Fruit fly (Drosophila melanogaster) whole organism, wandering third instar larva: ENCODE results near the gene CG31805.

Experiments
- Hr83 ChIP-seq: fragments of 200-300 bp; sonication (Bioruptor generic); optimal IDR thresholded peaks from 2 replicates; lab custom pipeline; 2016; ENCODE audit warnings: missing biosample characterization, mild to moderate bottlenecking, missing genetic modification characterization, moderate library complexity; ENCODE audit not compliant: poor library complexity, severe bottlenecking
- Myc ChIP-seq: fragments of >200 bp; optimal IDR thresholded peaks from 2 replicates; lab custom pipeline; 2017
- Sp1 ChIP-seq: fragments of 200-800 bp; sonication (Bioruptor generic); optimal IDR thresholded peaks from 3 replicates; lab custom pipeline; 2019; ENCODE audit warnings: missing biosample characterization, mild to moderate bottlenecking, missing genetic modification characterization, moderate library complexity
- br ChIP-seq: fragments of 200-800 bp; sonication (Bioruptor generic); optimal IDR thresholded peaks from 2 replicates; lab custom pipeline; 2016; ENCODE audit warnings: missing biosample characterization, missing genetic modification characterization
- dmrt93B ChIP-seq: fragments of 200-800 bp; sonication (Bioruptor generic); optimal IDR thresholded peaks from 2 replicates; lab custom pipeline; 2018; ENCODE audit warnings: missing biosample characterization, mild to moderate bottlenecking, missing genetic modification characterization
- lola ChIP-seq: fragments of >200 bp; optimal IDR thresholded peaks from 2 replicates; lab custom pipeline; 2017; ENCODE audit warnings: missing biosample characterization, missing genetic modification characterization
- pan ChIP-seq: fragments of >200 bp; optimal IDR thresholded peaks from 2 replicates; lab custom pipeline; 2017
- psq ChIP-seq: fragments of 200-800 bp; sonication (Bioruptor generic); optimal IDR thresholded peaks from 3 replicates; lab custom pipeline; 2017; ENCODE audit warnings: missing biosample characterization, mild to moderate bottlenecking, missing genetic modification characterization, moderate library complexity
- usp ChIP-seq: fragments of >200 bp; optimal IDR thresholded peaks from 2 replicates; lab custom pipeline; 2017; ENCODE audit warnings: missing biosample characterization, missing genetic modification characterization

DNA sequence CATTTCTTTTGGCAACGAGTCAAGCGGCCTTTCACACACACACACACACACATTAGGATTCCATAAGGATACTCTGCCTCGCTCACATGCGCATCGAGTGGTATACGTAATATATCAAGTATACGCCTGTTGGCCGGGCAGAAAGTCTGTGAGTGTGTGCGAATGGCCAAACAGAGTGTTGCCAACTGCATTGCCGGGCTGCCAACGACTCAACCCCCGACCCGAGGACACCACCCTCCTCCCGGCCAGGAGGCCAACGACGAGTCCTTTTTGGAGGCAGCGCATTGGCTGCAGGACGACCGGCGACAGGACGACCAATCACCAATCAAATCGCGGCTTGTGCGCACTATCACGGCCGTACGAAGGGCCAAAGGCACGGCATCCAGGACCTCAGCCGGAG lies 22.6 kb downstream of the CG31805 start:
- no peak for TF ChIP-seq psq (GFP tag; lab: Kevin White, UChicago)
- TF ChIP-seq usp (GFP tag; lab: Kevin White, UChicago): no peak
- TF ChIP-seq dmrt93B (GFP tag; lab: Kevin White, UChicago): no peak
- no peak for TF ChIP-seq Hr83
- TF ChIP-seq Myc (lab: Kevin White, UChicago): no peak
- no peak for TF ChIP-seq pan (lab: Kevin White, UChicago)
- no peak for TF ChIP-seq lola (GFP tag; lab: Kevin White, UChicago)
- no peak for TF ChIP-seq Sp1
- no peak for TF ChIP-seq br (GFP tag; lab: Kevin White, UChicago)
